Worm (Caenorhabditis elegans) whole organism, L4/young adult: ENCODE results near the gene cho-1.

Source experiments
- W03F9.2 ChIP-seq: fragments of 150-350 bp; optimal IDR thresholded peaks from 2 replicates; lab custom pipeline; 2014; ENCODE audit warnings: missing biosample characterization, missing genetic modification characterization
- dao-5 ChIP-seq: sonication (generic microtip); optimal IDR thresholded peaks from 2 replicates; lab custom pipeline; 2016; ENCODE audit warnings: missing genotype, missing genetic modification characterization, moderate library complexity, missing compliant biosample characterization
- him-1 ChIP-seq: sonication (generic microtip); optimal IDR thresholded peaks from 2 replicates; lab custom pipeline; 2016; ENCODE audit warnings: missing genotype, missing genetic modification reagents, missing genetic modification characterization, missing compliant biosample characterization

- TF ChIP-seq dao-5 (tag; lab: Kevin White, UChicago) (no peak), him-1 (no peak), W03F9.2 (tag; lab: Kevin White, UChicago) (no peak)
Measured at ce11 chrIV:13244024-13244423, 29.7 kb upstream of the cho-1 start, which contains the start of gene cox-11.
